Worm (Caenorhabditis elegans): ENCODE results near the gene nlp-46.

DNA sequence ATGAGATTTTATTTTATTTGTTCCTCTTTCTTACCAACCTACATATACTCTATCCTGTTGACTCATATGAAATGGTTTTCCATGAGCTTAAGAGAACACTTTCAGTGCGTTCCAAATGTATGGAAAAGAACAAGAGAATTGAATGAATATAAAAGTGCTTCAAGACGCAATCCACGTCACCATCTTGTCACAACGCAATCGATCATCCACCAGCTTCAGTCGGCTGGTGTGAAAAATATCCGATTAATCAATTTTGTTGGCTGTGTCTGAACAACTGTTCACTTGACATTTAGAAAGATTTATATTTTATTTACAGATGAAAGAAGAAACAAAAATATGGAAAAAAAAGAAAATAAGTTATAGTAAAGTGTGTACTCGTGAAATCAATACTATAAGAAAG lies 17.3 kb upstream of the nlp-46 start:
- no peak for TF ChIP-seq ama-1 (optimal IDR thresholded peaks at IDR 0.05)
- no peak for TF ChIP-seq nhr-25 (tag; optimal IDR thresholded peaks at IDR 0.05)
- no peak for TF ChIP-seq R02D3.7 (tag; optimal IDR thresholded peaks at IDR 0.05)
- TF ChIP-seq blmp-1 (tag; optimal IDR thresholded peaks at IDR 0.05; ENCODE audit: insufficient read depth) = no peak
- no peak for TF ChIP-seq skn-1 (tag; optimal IDR thresholded peaks at IDR 0.05)
- TF ChIP-seq ceh-82 (tag; optimal IDR thresholded peaks at IDR 0.05) = no peak
- TF ChIP-seq ztf-4 (tag; optimal IDR thresholded peaks at IDR 0.05) = no peak
- TF ChIP-seq elt-3 (tag; optimal IDR thresholded peaks at IDR 0.05) = no peak

Data from whole organism, L2 larva.